Worm (Caenorhabditis elegans) whole organism, midembryonic: ENCODE data around the gene R03H10.1.

Source experiments
- T22C8.4 ChIP-seq: fragments of 200-800 bp; sonication (Bioruptor generic); IDR thresholded peaks from 2 replicates; pipeline ENCODE4 v1.3.6; 2022; ENCODE audit warnings: missing genetic modification characterization, missing compliant biosample characterization
- flt-1 ChIP-seq: fragments of 200-800 bp; sonication (Bioruptor generic); IDR thresholded peaks from 2 replicates; pipeline ENCODE4 v1.3.6; 2022; ENCODE audit warnings: missing genetic modification characterization, missing compliant biosample characterization
- tab-1 ChIP-seq: fragments of 200-800 bp; sonication (Bioruptor generic); IDR thresholded peaks from 2 replicates; pipeline ENCODE4 v1.3.6; 2022; ENCODE audit warnings: missing genetic modification characterization, missing compliant biosample characterization
- ztf-23 ChIP-seq: fragments of 200-800 bp; sonication (Bioruptor generic); IDR thresholded peaks from 2 replicates; pipeline ENCODE4 v1.3.6; 2022; ENCODE audit warnings: missing genetic modification reagents, missing genetic modification characterization, missing compliant biosample characterization
- ztf-29 ChIP-seq: fragments of 200-800 bp; sonication (Bioruptor generic); IDR thresholded peaks from 2 replicates; pipeline ENCODE4 v1.3.6; 2022; ENCODE audit warnings: missing genetic modification reagents, missing genetic modification characterization, missing compliant biosample characterization

- TF ChIP-seq flt-1 (GFP tag; lab: Robert Waterston, UW) (no peak), ztf-29 (GFP tag; lab: Robert Waterston, UW) (no peak), tab-1 (GFP tag; lab: Robert Waterston, UW) (no peak), ztf-23 (GFP tag; lab: Robert Waterston, UW) (no peak), T22C8.4 (GFP tag; lab: Robert Waterston, UW) (no peak)
Observed at ce11 chrII:4209071-4209747, 29.2 kb downstream of the R03H10.1 start, which contains the start of gene F31D5.6.
